Worm (Caenorhabditis elegans) whole organism, L4/young adult: Measurements from ENCODE around the gene vhl-1.

Source experiments
- W03F9.2 ChIP-seq: fragments of 150-350 bp; optimal IDR thresholded peaks from 2 replicates; lab custom pipeline; 2014; ENCODE audit warnings: missing biosample characterization, missing genetic modification characterization
- dao-5 ChIP-seq: sonication (generic microtip); optimal IDR thresholded peaks from 2 replicates; lab custom pipeline; 2016; ENCODE audit warnings: missing genotype, missing genetic modification characterization, moderate library complexity, missing compliant biosample characterization
- him-1 ChIP-seq: sonication (generic microtip); optimal IDR thresholded peaks from 2 replicates; lab custom pipeline; 2016; ENCODE audit warnings: missing genotype, missing genetic modification reagents, missing genetic modification characterization, missing compliant biosample characterization

DNA sequence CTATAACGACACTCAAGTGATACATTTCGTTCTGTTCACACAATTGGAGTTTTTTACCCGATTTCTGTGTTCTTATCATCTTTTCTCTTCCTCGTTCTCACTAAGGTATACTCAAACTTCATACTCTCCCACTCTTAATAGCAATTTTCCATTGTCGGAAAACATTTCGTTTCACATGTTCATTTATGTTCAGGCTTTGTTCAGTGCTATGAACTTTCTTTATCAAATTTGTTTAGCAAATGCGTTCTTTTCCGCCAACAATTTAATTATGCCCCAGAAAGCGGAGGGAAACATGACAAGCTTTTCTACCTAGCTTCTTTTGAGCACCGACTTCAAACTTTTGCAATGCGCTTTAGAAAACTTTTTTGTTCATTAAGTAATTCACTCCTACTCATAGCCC, 38.3 kb downstream of the vhl-1 start:
- TF ChIP-seq dao-5 (tag; lab: Kevin White, UChicago) (no peak), him-1 (tag; lab: Kevin White, UChicago) (no peak), W03F9.2 (tag; lab: Kevin White, UChicago) (no peak)
